Fruit fly (Drosophila melanogaster) whole organism, larva: Measurements from ENCODE around the gene CG11360.

Experiments
- noc ChIP-seq: fragments of 200-800 bp; sonication (Bioruptor generic); optimal IDR thresholded peaks from 3 replicates; lab custom pipeline; 2019; ENCODE audit warnings: missing biosample characterization, mild to moderate bottlenecking, missing genetic modification characterization, moderate library complexity

The CG11360 gene

DNA sequence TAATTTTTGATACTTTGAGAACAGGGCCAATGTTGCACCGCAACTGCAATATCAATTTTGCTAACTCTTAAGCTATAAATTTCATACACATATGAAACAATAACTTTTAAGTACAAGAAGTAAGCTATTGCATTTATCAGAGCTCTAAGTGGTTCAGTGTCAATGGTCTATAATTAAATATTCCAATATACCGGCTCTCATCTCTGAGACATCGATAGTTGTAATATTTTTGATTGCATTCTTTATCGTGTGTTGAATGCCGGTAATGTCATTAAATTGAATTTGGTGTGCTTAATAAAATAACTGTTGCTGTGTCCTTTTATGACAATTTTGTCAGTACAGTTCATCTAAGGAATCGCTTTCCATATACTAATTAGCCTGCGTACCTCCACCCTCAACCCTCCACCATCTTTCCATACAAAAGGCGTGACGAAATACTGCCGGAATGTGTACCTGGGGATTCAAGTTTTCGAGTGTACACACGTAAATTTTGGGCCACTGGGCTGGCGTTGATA, at the start of gene CG11360:
Gene CG11360, plus strand, starts transcription at position 238 of the 515 bp plus-strand sequence.
- TF ChIP-seq noc (tag; lab: Kevin White, UChicago), result no peak

DNA sequence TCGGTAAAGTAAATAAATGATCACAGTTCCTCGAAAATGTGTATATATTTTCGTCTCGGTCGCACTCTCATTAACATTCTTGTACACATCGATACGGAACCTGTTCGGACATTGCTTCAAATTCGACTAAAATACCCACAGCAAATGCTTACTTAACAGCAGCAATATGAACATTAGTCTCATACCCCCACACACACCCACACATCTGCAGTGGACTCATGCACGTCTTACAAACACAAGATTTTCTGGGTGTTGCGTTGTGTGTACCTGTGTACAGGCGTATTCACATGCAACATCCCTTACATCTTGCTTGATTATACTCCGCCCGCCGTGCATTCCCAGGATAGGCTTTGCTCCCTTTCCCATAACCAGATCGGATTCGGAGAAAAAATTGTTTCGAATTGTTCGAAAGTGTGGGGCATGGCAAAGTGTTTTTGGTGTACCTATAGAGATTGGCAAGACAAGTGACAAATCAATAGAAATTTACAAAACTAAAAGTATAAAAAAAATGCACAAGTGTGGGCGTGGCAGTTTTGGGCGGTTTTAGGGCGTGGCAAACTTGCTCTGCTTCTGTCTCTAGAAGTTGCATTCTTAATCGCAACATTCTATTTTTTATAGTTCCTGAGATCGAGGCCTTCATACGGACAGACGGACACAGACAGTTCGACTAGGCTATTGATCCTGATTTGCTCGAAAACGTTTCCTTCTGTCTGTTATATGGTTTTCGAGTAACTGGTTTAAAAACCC, 44.9 kb upstream of the CG11360 start, which contains the start of gene mav:
Gene mav, minus strand, starts transcription at position 134 of the 747 bp plus-strand sequence.
- TF ChIP-seq noc (tag; lab: Kevin White, UChicago), result no peak

- TF ChIP-seq noc (tag; lab: Kevin White, UChicago), result no peak
Measured at dm6 chr4:629391-629790, 41.6 kb upstream of the CG11360 start, which contains the start of gene Gat. Gene Gat (plus strand): TSS chr4:629691.

DNA sequence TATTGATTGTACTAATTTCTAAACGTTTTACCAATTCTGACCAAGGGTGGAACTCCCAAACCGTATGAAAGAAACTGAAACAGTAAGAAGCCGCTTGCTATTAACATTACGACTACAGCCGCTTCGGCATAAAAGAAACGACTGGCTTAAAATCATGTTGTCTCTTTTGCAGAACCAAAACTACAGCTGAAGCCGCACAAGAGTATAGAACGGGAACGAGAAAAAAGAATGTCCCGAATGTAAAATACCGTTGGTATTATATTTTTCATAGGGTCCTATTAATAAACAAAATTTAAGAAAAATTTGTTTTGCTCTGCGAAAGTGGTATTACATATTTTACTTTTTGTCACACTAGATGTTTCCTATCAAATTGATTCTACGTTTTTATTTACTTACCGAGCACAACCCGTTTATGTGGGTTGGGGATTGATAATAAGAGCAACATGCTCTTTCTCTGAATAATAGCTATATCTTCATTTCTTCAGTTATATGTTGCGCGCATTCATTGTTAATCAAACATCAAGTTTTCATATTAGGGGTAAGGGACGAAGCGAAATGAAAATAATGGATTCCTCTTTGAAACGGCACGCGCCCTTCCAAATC, 24.4 kb upstream of the CG11360 start, which contains the start of gene Ekar:
Gene Ekar, minus strand, starts transcription at position 143 of the 603 bp plus-strand sequence.
- no peak for TF ChIP-seq noc (tag; lab: Kevin White, UChicago)

- no peak for TF ChIP-seq noc (tag; lab: Kevin White, UChicago)
Measured at dm6 chr4:647388-647787, 23.6 kb upstream of the CG11360 start.

DNA sequence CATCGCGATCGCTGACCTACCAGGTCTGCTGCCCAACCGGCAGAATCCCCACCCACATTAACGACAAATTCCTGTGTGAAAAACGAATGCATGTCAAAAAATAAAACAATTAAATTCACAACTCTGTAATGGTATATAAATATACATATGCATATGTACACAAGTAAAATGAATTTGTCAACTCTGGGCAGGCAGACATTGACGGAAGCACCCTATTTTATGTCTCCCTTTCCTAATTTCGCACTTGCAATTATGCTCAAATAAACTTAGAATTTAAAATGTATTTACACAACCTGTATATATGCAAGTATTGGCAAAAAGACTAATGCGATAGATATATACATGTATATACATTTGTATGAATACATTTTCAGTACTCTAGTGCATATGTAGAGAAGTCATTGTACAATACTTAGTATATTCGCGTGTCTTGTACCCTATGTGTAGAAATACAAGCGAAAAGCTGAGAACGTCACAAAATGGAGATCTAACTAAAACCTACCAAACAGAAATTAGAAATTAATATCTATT, 11.8 kb upstream of the CG11360 start:
- TF ChIP-seq noc (tag; lab: Kevin White, UChicago), result no peak

DNA sequence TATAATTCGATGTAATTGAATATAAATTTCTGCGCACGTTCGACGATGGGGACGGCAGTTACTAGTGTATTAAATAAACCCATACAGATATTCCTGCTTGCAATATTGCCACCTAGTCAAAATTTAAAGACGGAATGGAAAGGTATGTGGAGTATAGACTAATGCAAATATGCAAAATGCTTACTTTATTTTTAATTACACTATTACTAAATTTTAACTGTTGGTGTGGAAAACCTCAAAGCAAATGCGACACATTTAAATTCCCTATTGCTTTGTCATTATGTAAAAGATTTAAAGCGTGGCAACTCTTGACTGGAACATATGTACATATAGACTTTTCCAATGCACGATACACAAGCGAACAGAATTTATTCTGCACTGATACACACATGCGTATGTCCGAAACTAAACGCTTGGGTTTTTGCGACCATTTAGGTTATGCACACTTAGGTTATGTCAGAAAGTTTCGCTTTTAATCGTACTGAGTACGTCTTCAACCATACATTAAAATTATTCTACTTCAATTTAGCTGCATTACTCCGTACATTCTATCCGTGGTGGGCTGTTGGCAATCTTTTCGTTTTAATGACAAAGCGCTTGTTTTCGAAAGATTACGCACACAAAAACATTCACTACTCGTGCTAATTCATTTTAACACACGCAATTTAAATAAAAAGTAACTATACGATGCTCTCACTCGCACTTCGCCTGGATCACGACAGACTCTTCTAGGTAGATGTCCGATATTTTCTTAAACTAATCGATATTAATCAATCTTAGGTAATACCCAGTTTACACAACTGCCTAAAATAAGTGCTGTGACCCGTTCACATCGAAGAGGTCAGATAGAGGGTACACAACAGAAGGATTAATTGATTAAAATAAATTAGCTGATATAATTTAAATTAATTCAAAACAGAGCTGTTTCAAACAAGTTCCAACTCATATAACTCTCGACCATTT, 10.8 kb upstream of the CG11360 start, which contains the start of gene gw:
Gene gw, minus strand, starts transcription at position 725 of the 963 bp plus-strand sequence.
- TF ChIP-seq noc (tag; lab: Kevin White, UChicago), result no peak

dm6 chr4:662101-662500, 8.8 kb upstream of the CG11360 start:
- TF ChIP-seq noc (tag; lab: Kevin White, UChicago), result no peak

dm6 chr4:663055-663670, 7.8 kb upstream of the CG11360 start, which contains the start of the genes CG46466 and Slip1:
Gene CG46466 (minus strand): TSS chr4:663124.
Gene Slip1 (plus strand): TSS chr4:663621.
- TF ChIP-seq noc (tag; lab: Kevin White, UChicago), result no peak

DNA sequence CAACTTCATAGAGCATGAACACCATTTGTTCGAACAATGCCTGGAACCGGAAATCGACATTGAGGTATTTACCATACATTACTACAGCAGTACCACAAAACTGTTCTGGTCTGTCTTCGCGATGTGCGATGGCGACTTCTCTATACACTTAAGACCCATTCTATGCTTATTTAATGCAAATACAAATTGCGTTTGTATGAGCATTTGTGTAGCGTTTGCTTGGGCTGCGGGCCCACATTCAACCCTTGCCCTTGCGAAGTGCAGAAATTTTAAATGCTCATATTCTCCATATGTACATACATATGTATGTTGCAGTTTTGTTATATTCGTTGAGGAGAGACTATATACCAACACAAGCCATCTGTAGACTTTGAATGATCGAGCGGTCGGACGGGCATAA, 6.7 kb upstream of the CG11360 start:
- TF ChIP-seq noc (tag; lab: Kevin White, UChicago), result no peak

DNA sequence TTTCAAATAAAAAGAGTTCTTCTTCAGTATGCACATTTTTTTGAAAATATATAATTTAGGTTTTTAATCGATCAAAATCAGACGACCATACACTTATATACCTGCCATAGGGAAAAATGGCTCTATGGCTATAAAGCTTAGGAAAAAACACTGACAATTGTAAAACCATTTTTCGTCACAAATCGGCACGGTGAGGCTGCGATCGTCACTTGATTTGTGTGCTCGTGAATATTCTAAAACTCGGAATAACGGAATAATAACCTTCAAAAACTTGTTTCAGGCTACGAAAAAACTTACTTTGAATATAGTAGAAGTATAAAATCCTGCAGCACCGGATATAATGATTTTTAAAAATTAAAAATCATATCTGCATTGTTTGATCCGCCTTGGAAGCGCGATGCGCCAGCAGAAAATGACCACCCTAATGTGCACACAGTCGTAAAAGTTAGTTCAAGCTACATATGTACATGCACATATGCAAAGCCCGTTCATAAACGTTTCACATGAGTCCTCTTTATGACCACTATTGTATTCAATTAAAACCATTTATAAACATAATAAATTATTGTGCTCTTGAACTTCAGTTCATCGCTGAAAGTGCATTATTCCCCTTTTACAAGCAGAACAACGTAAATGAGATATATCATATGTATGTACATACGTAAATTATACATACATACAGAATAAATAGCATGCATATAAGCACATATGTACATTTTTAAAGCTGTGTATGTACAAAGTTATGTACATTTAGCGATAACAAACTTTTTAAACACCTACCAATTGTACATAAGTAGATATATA, 24.2 kb downstream of the CG11360 start:
- TF ChIP-seq noc (tag; lab: Kevin White, UChicago), result no peak

dm6 chr4:695845-696244, 24.9 kb downstream of the CG11360 start, which contains the start of gene myo:
Gene myo (minus strand): TSS chr4:696055.
- no peak for TF ChIP-seq noc (tag; lab: Kevin White, UChicago)

dm6 chr4:696638-697037, 25.7 kb downstream of the CG11360 start:
- no peak for TF ChIP-seq noc (tag; lab: Kevin White, UChicago)

DNA sequence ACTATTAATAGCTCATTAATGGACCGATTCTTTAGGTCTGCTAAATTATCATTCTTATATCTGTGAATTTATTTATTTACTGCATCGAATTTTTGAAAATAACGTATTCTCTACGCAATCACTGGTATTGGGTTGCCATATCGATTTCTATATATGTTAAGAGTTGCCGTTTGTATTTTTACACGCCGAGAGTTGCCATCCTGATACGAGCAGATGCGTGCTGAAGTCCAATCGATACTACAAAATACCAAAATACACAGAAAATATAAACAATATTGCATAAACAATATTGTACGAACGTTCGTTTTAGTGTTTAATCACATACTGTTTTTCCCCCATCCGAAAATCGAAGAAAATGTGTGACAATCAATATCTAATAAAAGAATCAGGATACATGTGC, 26.5 kb downstream of the CG11360 start, which contains the start of gene ey:
Gene ey, plus strand, starts transcription at position 227 of the 400 bp plus-strand sequence.
- no peak for TF ChIP-seq noc (tag; lab: Kevin White, UChicago)
